Fruit fly (Drosophila melanogaster): ENCODE measurements around the gene COX4.

COX4 gene

DNA sequence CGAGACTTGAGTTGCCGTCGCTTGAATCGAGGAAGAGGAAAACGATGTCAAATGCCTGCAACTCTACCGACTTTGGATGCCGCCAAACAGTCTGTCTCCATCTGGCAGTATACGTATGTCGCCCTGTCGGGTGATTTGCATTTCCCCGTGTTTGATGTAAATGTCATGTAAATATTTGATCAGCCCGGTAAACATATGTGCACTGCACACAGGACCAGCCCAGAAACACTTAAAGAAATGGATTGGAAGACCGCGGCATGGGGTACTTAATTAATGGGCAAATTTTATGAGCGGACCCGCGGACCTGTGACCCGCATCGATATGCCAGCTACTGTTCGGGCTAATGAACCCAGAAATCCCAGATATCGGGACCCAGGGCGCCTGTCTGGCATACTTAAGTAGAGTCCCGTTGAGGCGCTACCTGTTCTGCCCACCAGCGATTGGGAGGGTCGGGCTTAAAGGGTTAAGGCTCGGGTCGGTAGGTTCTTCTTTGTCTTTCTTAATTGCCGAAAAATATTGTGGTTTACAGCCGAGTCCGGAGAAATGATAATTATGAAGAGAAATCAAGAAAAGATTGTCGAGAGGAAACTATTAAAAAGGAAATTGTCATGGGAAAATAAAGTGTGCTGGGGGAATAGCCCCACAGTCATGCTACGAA, 20.6 kb upstream of the COX4 start (continued):
- TF ChIP-seq Awh (GFP tag; IDR thresholded peaks at IDR 0.05), result peak; percentile 80
- TF ChIP-seq lov (optimal IDR thresholded peaks at IDR 0.05), result no peak
- TF ChIP-seq lov (GFP tag; IDR thresholded peaks at IDR 0.05), result 0 out of 3 replicates have a peak, but pooled peaks have one; percentile 23
- peak; percentile 2 for TF ChIP-seq CG1233 (GFP tag; optimal IDR thresholded peaks at IDR 0.05)

DNA sequence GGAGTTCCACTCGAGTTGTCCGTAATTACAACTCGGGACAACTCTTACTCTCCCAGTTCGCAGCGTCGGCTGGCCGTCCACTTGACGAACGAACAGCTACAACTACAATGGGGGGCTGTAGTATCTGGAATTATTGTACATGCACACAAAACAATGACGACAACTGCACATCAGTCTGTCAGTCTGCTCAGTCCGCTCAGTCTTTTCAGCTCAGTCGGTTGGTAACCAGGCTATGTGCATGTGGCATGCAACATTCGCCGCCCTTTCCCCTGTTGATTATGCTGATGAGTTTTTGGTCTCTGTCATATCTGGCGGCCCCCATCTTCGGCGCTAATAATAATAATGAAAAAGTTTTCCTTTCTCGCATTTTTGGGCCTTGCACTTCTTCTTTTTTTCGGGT, 18.5 kb upstream of the COX4 start:
- TF ChIP-seq CG31388 (GFP tag; optimal IDR thresholded peaks at IDR 0.05), result no peak
- TF ChIP-seq psq (GFP tag; optimal IDR thresholded peaks at IDR 0.05), result no peak
- no peak for TF ChIP-seq CG3407 (GFP tag; optimal IDR thresholded peaks at IDR 0.05)
- peak; percentile 50 for TF ChIP-seq kni (GFP tag; optimal IDR thresholded peaks at IDR 0.05)
- TF ChIP-seq tgo (GFP tag; IDR thresholded peaks at IDR 0.05), result no peak
- no peak for TF ChIP-seq CG4404 (GFP tag; IDR thresholded peaks at IDR 0.05)
- no peak for TF ChIP-seq CG10462 (GFP tag; optimal IDR thresholded peaks at IDR 0.05)
- no peak for TF ChIP-seq Fer1 (GFP tag; optimal IDR thresholded peaks at IDR 0.05)
- TF ChIP-seq CG13424 (tag; optimal IDR thresholded peaks at IDR 0.05), result no peak
- no peak for TF ChIP-seq dmrt11E (tag; optimal IDR thresholded peaks at IDR 0.05)
- TF ChIP-seq CG18619 (GFP tag; optimal IDR thresholded peaks at IDR 0.05), result no peak
- TF ChIP-seq amos (GFP tag; IDR thresholded peaks at IDR 0.05; ENCODE audit: partially characterized antibody), result no peak
- 0 out of 3 replicates have a peak, but pooled peaks have one; percentile 32 for TF ChIP-seq vnd (GFP tag; IDR thresholded peaks at IDR 0.05; ENCODE audit: partially characterized antibody)
- no peak for TF ChIP-seq CG3281 (GFP tag; optimal IDR thresholded peaks at IDR 0.05)
- TF ChIP-seq CG2199 (GFP tag; IDR thresholded peaks at IDR 0.05), result 0 out of 3 replicates have a peak, but pooled peaks have one; percentile 74
- TF ChIP-seq CG8359 (GFP tag; optimal IDR thresholded peaks at IDR 0.05; ENCODE audit: borderline replicate concordance), result no peak
- TF ChIP-seq CG17612 (GFP tag; IDR thresholded peaks at IDR 0.05), result no peak

DNA sequence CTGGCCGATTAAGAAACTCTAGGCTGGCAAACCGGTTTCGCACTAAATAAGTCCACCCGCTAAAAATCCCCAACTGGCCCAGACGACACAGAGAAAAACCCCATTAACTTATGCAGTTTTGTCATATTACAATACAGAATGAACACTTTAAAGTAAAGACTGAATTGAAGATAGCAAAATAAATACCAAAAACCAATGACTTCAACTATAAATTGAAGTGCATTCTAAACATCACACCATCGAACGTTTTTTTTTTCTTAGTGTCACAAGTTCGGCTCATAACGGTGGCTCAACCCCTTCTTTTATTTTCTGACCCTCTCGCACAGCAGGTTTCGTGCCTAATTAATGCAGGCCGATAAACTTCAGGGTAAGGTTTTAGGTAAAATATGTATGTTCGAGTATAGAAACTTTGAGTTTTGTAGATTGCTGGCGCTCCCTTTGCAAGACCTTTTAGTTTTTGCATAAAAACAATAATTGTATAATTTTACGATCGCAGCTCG, 17.1 kb upstream of the COX4 start:
- peak; percentile 24 for TF ChIP-seq CG9727 (GFP tag; optimal IDR thresholded peaks at IDR 0.05)
- peak; percentile 73 for TF ChIP-seq CG4404 (GFP tag; IDR thresholded peaks at IDR 0.05)
- TF ChIP-seq sim (GFP tag; IDR thresholded peaks at IDR 0.05), result peak; percentile 62
- TF ChIP-seq Sry-δ (GFP tag; optimal IDR thresholded peaks at IDR 0.05), result no peak
- peak; percentile 53 for TF ChIP-seq luna (GFP tag; optimal IDR thresholded peaks at IDR 0.05)
- TF ChIP-seq CG2678 (tag; optimal IDR thresholded peaks at IDR 0.05), result peak; percentile 89
- TF ChIP-seq CG8281 (tag; optimal IDR thresholded peaks at IDR 0.05), result peak; percentile 38
- no peak for TF ChIP-seq CkIIα-i1 (GFP tag; IDR thresholded peaks at IDR 0.05)
- peak; percentile 89 for TF ChIP-seq CG9609 (GFP tag; optimal IDR thresholded peaks at IDR 0.05)
- peak; percentile 76 for TF ChIP-seq nom (GFP tag; optimal IDR thresholded peaks at IDR 0.05)
- peak; percentile 88 for TF ChIP-seq mam (GFP tag; optimal IDR thresholded peaks at IDR 0.05)
- peak; percentile 30 for TF ChIP-seq gro (GFP tag; optimal IDR thresholded peaks at IDR 0.05)
- TF ChIP-seq CG5245 (GFP tag; optimal IDR thresholded peaks at IDR 0.05), result no peak
- peak; percentile 12 for TF ChIP-seq wek (GFP tag; optimal IDR thresholded peaks at IDR 0.05)
- TF ChIP-seq ken (GFP tag; IDR thresholded peaks at IDR 0.05), result peak; percentile 79
- TF ChIP-seq Awh (GFP tag; IDR thresholded peaks at IDR 0.05), result peak; percentile 90
- TF ChIP-seq corto (GFP tag; optimal IDR thresholded peaks at IDR 0.05), result no peak
- TF ChIP-seq salm (tag; optimal IDR thresholded peaks at IDR 0.05), result peak; percentile 39
- TF ChIP-seq Camta (GFP tag; optimal IDR thresholded peaks at IDR 0.05), result peak; percentile 85
- peak; percentile 80 for TF ChIP-seq pnt (GFP tag; optimal IDR thresholded peaks at IDR 0.05)
- peak; percentile 85 for TF ChIP-seq ind (GFP tag; optimal IDR thresholded peaks at IDR 0.05)
- peak; percentile 80 for TF ChIP-seq HHEX (GFP tag; optimal IDR thresholded peaks at IDR 0.05)
- TF ChIP-seq unpg (GFP tag; optimal IDR thresholded peaks at IDR 0.05), result peak; percentile 82
- TF ChIP-seq CG11695 (GFP tag; IDR thresholded peaks at IDR 0.05), result peak; percentile 88
- peak; percentile 5 for TF ChIP-seq CG4820 (GFP tag; optimal IDR thresholded peaks at IDR 0.05)
- TF ChIP-seq CG31441 (GFP tag; IDR thresholded peaks at IDR 0.05), result peak; percentile 71
- TF ChIP-seq gt (GFP tag; IDR thresholded peaks at IDR 0.05), result peak; percentile 54; the same call in 1 of the 2 replicates
- TF ChIP-seq CG12219 (GFP tag; optimal IDR thresholded peaks at IDR 0.05), result peak; percentile 83
- peak; percentile 85 for TF ChIP-seq Dip3 (GFP tag; optimal IDR thresholded peaks at IDR 0.05)
